Fruit fly (Drosophila melanogaster) whole organism: ENCODE results near the gene Rai1.

Source experiments
- CG8478 ChIP-seq: fragments of >200 bp; optimal IDR thresholded peaks from 2 replicates; lab custom pipeline; 2018; ENCODE audit warnings: inconsistent platforms
- Dll ChIP-seq: fragments of >200 bp; optimal IDR thresholded peaks from 2 replicates; lab custom pipeline; 2017
- EcR ChIP-seq, 2 experiments: fragments of >200 bp; optimal IDR thresholded peaks; 2 replicates each; lab custom pipeline; 2017; ENCODE audit warnings: missing biosample characterization in 2 of 2, missing genetic modification characterization in 2 of 2, missing genetic modification reagents in 2 of 2
- pan ChIP-seq: fragments of >200 bp; optimal IDR thresholded peaks from 2 replicates; lab custom pipeline; 2017
- psq ChIP-seq: fragments of >200 bp; optimal IDR thresholded peaks from 2 replicates; lab custom pipeline; 2017
- usp ChIP-seq: fragments of >200 bp; optimal IDR thresholded peaks from 2 replicates; lab custom pipeline; 2017; ENCODE audit warnings: missing biosample characterization, missing genetic modification characterization, mixed read lengths

Gene Rai1

dm6 chrX:16833097-16833496, 30.0 kb upstream of the Rai1 start:
- TF ChIP-seq psq (lab: Kevin White, UChicago), result no peak
- TF ChIP-seq usp (GFP tag; lab: Kevin White, UChicago), result no peak
- TF ChIP-seq CG8478 (lab: Kevin White, UChicago), result no peak
- TF ChIP-seq Dll (lab: Kevin White, UChicago), result no peak
- TF ChIP-seq EcR (GFP tag; optimal IDR thresholded peaks at IDR 0.05; lab: Kevin White, UChicago), result no peak
- TF ChIP-seq pan, result no peak

dm6 chrX:16831848-16832247, 28.7 kb upstream of the Rai1 start:
- TF ChIP-seq psq (lab: Kevin White, UChicago) (no peak), pan (no peak), Dll (lab: Kevin White, UChicago) (no peak)

dm6 chrX:16830081-16830480, 26.9 kb upstream of the Rai1 start:
- no peak for TF ChIP-seq pan
- TF ChIP-seq Dll (lab: Kevin White, UChicago), result no peak
- TF ChIP-seq CG8478 (lab: Kevin White, UChicago), result no peak
- no peak for TF ChIP-seq EcR (GFP tag; optimal IDR thresholded peaks at IDR 0.05; lab: Kevin White, UChicago)
- TF ChIP-seq psq (lab: Kevin White, UChicago), result no peak
- no peak for TF ChIP-seq usp (GFP tag; lab: Kevin White, UChicago)

dm6 chrX:16829439-16830028, 26.4 kb upstream of the Rai1 start:
- TF ChIP-seq pan (no peak), CG8478 (lab: Kevin White, UChicago) (no peak), usp (GFP tag; lab: Kevin White, UChicago) (no peak), psq (lab: Kevin White, UChicago) (no peak), Dll (lab: Kevin White, UChicago) (no peak), EcR (GFP tag; optimal IDR thresholded peaks at IDR 0.05; lab: Kevin White, UChicago) (no peak)

dm6 chrX:16822080-16822479, 18.9 kb upstream of the Rai1 start:
- TF ChIP-seq EcR (GFP tag; optimal IDR thresholded peaks at IDR 0.05; lab: Kevin White, UChicago), result no peak
- no peak for TF ChIP-seq psq (lab: Kevin White, UChicago)
- no peak for TF ChIP-seq Dll (lab: Kevin White, UChicago)
- no peak for TF ChIP-seq pan
- no peak for TF ChIP-seq CG8478 (lab: Kevin White, UChicago)
- TF ChIP-seq usp (GFP tag; lab: Kevin White, UChicago), result no peak

dm6 chrX:16821216-16821615, 18.1 kb upstream of the Rai1 start:
- TF ChIP-seq EcR (GFP tag; optimal IDR thresholded peaks at IDR 0.05; lab: Kevin White, UChicago), result no peak

- TF ChIP-seq EcR (GFP tag; optimal IDR thresholded peaks at IDR 0.05; lab: Kevin White, UChicago), result no peak
- no peak for TF ChIP-seq psq (lab: Kevin White, UChicago)
- no peak for TF ChIP-seq Dll (lab: Kevin White, UChicago)
- no peak for TF ChIP-seq pan
- TF ChIP-seq usp (GFP tag; lab: Kevin White, UChicago), result no peak
- TF ChIP-seq CG8478 (lab: Kevin White, UChicago), result no peak
These were observed 17.5 kb upstream of the Rai1 start for dm6 chrX:16820665-16821064.

dm6 chrX:16818186-16818585, 15.0 kb upstream of the Rai1 start:
- TF ChIP-seq pan (no peak), Dll (lab: Kevin White, UChicago) (no peak), usp (GFP tag; lab: Kevin White, UChicago) (no peak), psq (lab: Kevin White, UChicago) (no peak), CG8478 (lab: Kevin White, UChicago) (no peak), EcR (GFP tag; optimal IDR thresholded peaks at IDR 0.05; lab: Kevin White, UChicago) (no peak)

dm6 chrX:16816500-16816899, 13.4 kb upstream of the Rai1 start:
- TF ChIP-seq Dll (lab: Kevin White, UChicago), result no peak
- no peak for TF ChIP-seq EcR (GFP tag; optimal IDR thresholded peaks at IDR 0.05; lab: Kevin White, UChicago)
- no peak for TF ChIP-seq usp (GFP tag; lab: Kevin White, UChicago)
- no peak for TF ChIP-seq pan
- TF ChIP-seq CG8478 (lab: Kevin White, UChicago), result no peak
- no peak for TF ChIP-seq psq (lab: Kevin White, UChicago)

dm6 chrX:16815168-16815567, 12.0 kb upstream of the Rai1 start:
- TF ChIP-seq EcR (GFP tag; optimal IDR thresholded peaks at IDR 0.05; lab: Kevin White, UChicago) (no peak), Dll (lab: Kevin White, UChicago) (no peak)

- TF ChIP-seq EcR (GFP tag; optimal IDR thresholded peaks at IDR 0.05; lab: Kevin White, UChicago) (no peak), pan (no peak), usp (GFP tag; lab: Kevin White, UChicago) (no peak), Dll (lab: Kevin White, UChicago) (no peak), CG8478 (lab: Kevin White, UChicago) (no peak), psq (lab: Kevin White, UChicago) (no peak)
These were observed 11.2 kb upstream of the Rai1 start for dm6 chrX:16814351-16814750.

dm6 chrX:16813226-16813625, 10.1 kb upstream of the Rai1 start:
- TF ChIP-seq usp (GFP tag; lab: Kevin White, UChicago) (no peak), Dll (lab: Kevin White, UChicago) (no peak), EcR (GFP tag; optimal IDR thresholded peaks at IDR 0.05; lab: Kevin White, UChicago) (no peak), psq (lab: Kevin White, UChicago) (no peak), pan (no peak)
